Worm (Caenorhabditis elegans) whole organism, midembryonic: ENCODE results near the gene C55A6.1.

Source experiments
- ref-1 ChIP-seq: fragments of 200-800 bp; sonication (Bioruptor generic); conservative IDR thresholded peaks from 2 replicates; pipeline ENCODE4 v1.3.6; 2022; ENCODE audit warnings: missing genetic modification reagents, missing genetic modification characterization, missing compliant biosample characterization
- tab-1 ChIP-seq: fragments of 200-800 bp; sonication (Bioruptor generic); IDR thresholded peaks from 2 replicates; pipeline ENCODE4 v1.3.6; 2022; ENCODE audit warnings: missing genetic modification characterization, missing compliant biosample characterization
- ztf-29 ChIP-seq: fragments of 200-800 bp; sonication (Bioruptor generic); IDR thresholded peaks from 2 replicates; pipeline ENCODE4 v1.3.6; 2022; ENCODE audit warnings: missing genetic modification reagents, missing genetic modification characterization, missing compliant biosample characterization

DNA sequence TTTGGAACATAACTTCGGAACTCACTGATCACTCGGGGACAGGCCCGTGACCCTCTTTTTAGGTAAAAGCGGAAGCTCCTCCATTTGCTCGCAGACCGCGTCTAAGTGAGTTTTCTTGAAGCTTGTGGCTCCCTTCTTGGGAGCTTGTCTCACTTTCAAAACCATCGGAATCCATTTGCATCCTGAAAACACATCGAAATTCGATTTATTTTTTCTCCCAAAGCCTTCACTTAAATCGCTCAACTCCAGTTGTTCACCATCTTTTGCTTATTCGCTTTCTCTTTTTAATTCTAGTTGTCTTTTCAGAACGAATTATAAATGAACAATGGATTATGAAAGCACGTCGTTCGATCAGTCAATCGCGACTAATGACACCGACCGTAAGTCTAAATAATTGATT lies 45.5 kb downstream of the C55A6.1 start, which contains the start of gene T11F9.1:
- TF ChIP-seq tab-1 (no peak), ztf-29 (GFP tag; lab: Robert Waterston, UW) (no peak), ref-1 (no peak)
